Fruit fly (Drosophila melanogaster) whole organism, wandering third instar larva: ENCODE results near the gene Nckx30C.

ENCODE experiments used
- N ChIP-seq: fragments of >200 bp; optimal IDR thresholded peaks from 2 replicates; lab custom pipeline; 2018; ENCODE audit warnings: missing biosample characterization, missing external identifiers, missing genetic modification characterization
- Vsx2 ChIP-seq: fragments of 200-300, 225-300 bp; sonication (Bioruptor generic); optimal IDR thresholded peaks from 2 replicates; lab custom pipeline; 2018; ENCODE audit warnings: missing biosample characterization, missing genetic modification characterization; ENCODE audit not compliant: partially characterized antibody
- br ChIP-seq: fragments of 200-800 bp; sonication (Bioruptor generic); optimal IDR thresholded peaks from 2 replicates; lab custom pipeline; 2016; ENCODE audit warnings: missing biosample characterization, missing genetic modification characterization
- ey ChIP-seq: fragments of 200-800 bp; sonication (Bioruptor generic); optimal IDR thresholded peaks from 2 replicates; lab custom pipeline; 2016; ENCODE audit warnings: missing biosample characterization, missing genetic modification characterization
- foxo ChIP-seq, 2 experiments: fragments of 200-800 bp; sonication (Bioruptor generic); optimal IDR thresholded peaks; 2 replicates in 1 of 2; 3 replicates in 1 of 2; lab custom pipeline; 2016 to 2017; ENCODE audit warnings: missing biosample characterization in 2 of 2, missing genetic modification characterization in 2 of 2

dm6 chr2L:9736000-9736695, 10.1 kb downstream of the Nckx30C start, which contains the start of gene CG13117:
- no peak for TF ChIP-seq Vsx2 (GFP tag; lab: Kevin White, UChicago)
- no peak for TF ChIP-seq N (GFP tag; lab: Kevin White, UChicago)
- TF ChIP-seq br (GFP tag; lab: Kevin White, UChicago): peak; percentile 19
- TF ChIP-seq ey (GFP tag; lab: Kevin White, UChicago): peak; percentile 15
- peak in 1 of 2 experiments; percentile 31 for TF ChIP-seq foxo (GFP tag; optimal IDR thresholded peaks at IDR 0.05; lab: Kevin White, UChicago)
